Fruit fly (Drosophila melanogaster) whole organism, prepupa: Measurements from ENCODE around the gene CG31109.

ENCODE experiments used
- Blimp-1 ChIP-seq: fragments of 200-800 bp; sonication (Bioruptor generic); optimal IDR thresholded peaks from 3 replicates; lab custom pipeline; 2017; ENCODE audit warnings: missing biosample characterization, missing genetic modification characterization, mild to moderate bottlenecking, moderate library complexity, missing genetic modification reagents
- CG1621 ChIP-seq: fragments of 200-800 bp; sonication (Bioruptor generic); optimal IDR thresholded peaks from 3 replicates; lab custom pipeline; 2018; ENCODE audit warnings: missing biosample characterization, mild to moderate bottlenecking, missing genetic modification characterization
- CG3919 ChIP-seq: fragments of 200-800 bp; sonication (Bioruptor generic); optimal IDR thresholded peaks from 3 replicates; lab custom pipeline; 2016; ENCODE audit warnings: missing biosample characterization, missing genetic modification characterization
- CG8119 ChIP-seq: fragments of 200-800 bp; sonication (Bioruptor generic); IDR thresholded peaks from 3 replicates; pipeline ENCODE4 v1.3.6; 2022; ENCODE audit warnings: missing biosample characterization, missing genetic modification characterization
- CG8632 ChIP-seq: fragments of 200-800 bp; sonication (Bioruptor generic); optimal IDR thresholded peaks from 3 replicates; lab custom pipeline; 2016; ENCODE audit warnings: missing biosample characterization, missing genetic modification characterization
- Eip78C ChIP-seq: fragments of 200-800 bp; sonication (Bioruptor generic); peaks from one replicate; lab custom pipeline; 2016; ENCODE audit warnings: missing biosample characterization, missing genetic modification characterization
- Eip93F ChIP-seq: fragments of 200-800 bp; sonication (Bioruptor generic); optimal IDR thresholded peaks from 2 replicates; lab custom pipeline; 2016; ENCODE audit warnings: missing biosample characterization, mild to moderate bottlenecking, missing genetic modification characterization
- Gug ChIP-seq: fragments of 200-800 bp; sonication (Bioruptor generic); IDR thresholded peaks from 2 replicates; pipeline ENCODE4 v1.3.6; 2022; ENCODE audit warnings: missing biosample characterization, missing genetic modification characterization
- Hr39 ChIP-seq: fragments of 200-800 bp; sonication (Bioruptor generic); optimal IDR thresholded peaks from 2 replicates; lab custom pipeline; 2016; ENCODE audit warnings: missing biosample characterization, missing genetic modification characterization
- Sox14 ChIP-seq: fragments of 200-800 bp; sonication (Bioruptor generic); optimal IDR thresholded peaks from 3 replicates; lab custom pipeline; 2016; ENCODE audit warnings: missing biosample characterization, missing genetic modification characterization
- fd59A ChIP-seq: fragments of 200-800 bp; sonication (Bioruptor generic); optimal IDR thresholded peaks from 2 replicates; lab custom pipeline; 2017; ENCODE audit warnings: missing biosample characterization, mild to moderate bottlenecking, missing genetic modification characterization, missing genetic modification reagents
- ss ChIP-seq, 2 experiments: fragments of 200-800 bp; sonication (Bioruptor generic); optimal IDR thresholded peaks; 2 replicates in 1 of 2; 3 replicates in 1 of 2; lab custom pipeline; 2017 to 2018; ENCODE audit warnings: mild to moderate bottlenecking in 2 of 2, missing biosample characterization in 2 of 2, missing genetic modification characterization in 2 of 2, moderate library complexity in 1 of 2
- vri ChIP-seq: fragments of 200-800 bp; sonication (Bioruptor generic); optimal IDR thresholded peaks from 3 replicates; lab custom pipeline; 2016; ENCODE audit warnings: missing biosample characterization, mild to moderate bottlenecking, missing genetic modification characterization

dm6 chr3R:25064907-25065841 lies 10.7 kb upstream of the CG31109 start, which contains the start of the genes veli and PQBP1:
- TF ChIP-seq vri (GFP tag; lab: Kevin White, UChicago): no peak
- TF ChIP-seq fd59A: no peak
- no peak for TF ChIP-seq Eip78C
- TF ChIP-seq CG8632: no peak
- no peak for TF ChIP-seq Blimp-1
- TF ChIP-seq Eip93F: no peak
- TF ChIP-seq Hr39 (GFP tag; lab: Kevin White, UChicago): no peak
- TF ChIP-seq CG3919 (GFP tag; lab: Kevin White, UChicago): no peak
- no peak for TF ChIP-seq CG1621 (tag; lab: Kevin White, UChicago)
- TF ChIP-seq Sox14 (GFP tag; lab: Kevin White, UChicago): no peak
- TF ChIP-seq ss (GFP tag; optimal IDR thresholded peaks at IDR 0.05; lab: Kevin White, UChicago): no peak
- no peak for TF ChIP-seq CG8119
- TF ChIP-seq Gug (GFP tag; lab: Robert Waterston, UW): no peak
